Worm (Caenorhabditis elegans) whole organism, L2 larva: ENCODE results near the gene Y60A9.3.

Experiments
- R02D3.7 ChIP-seq: fragments of 150-350 bp; optimal IDR thresholded peaks from 2 replicates; lab custom pipeline; 2014; ENCODE audit warnings: missing biosample characterization, missing genetic modification characterization
- ZK546.5 ChIP-seq: sonication (generic microtip); optimal IDR thresholded peaks from 2 replicates; lab custom pipeline; 2017; ENCODE audit warnings: missing biosample characterization, missing genetic modification characterization
- ama-1 ChIP-seq: fragments of 150-350 bp; optimal IDR thresholded peaks from 2 replicates; lab custom pipeline; 2018; ENCODE audit warnings: inconsistent platforms
- lin-39 ChIP-seq: fragments of 150-350 bp; optimal IDR thresholded peaks from 2 replicates; lab custom pipeline; 2014; ENCODE audit warnings: missing biosample characterization, missing genetic modification reagents, missing genetic modification characterization
- nhr-11 ChIP-seq: fragments of 150-350 bp; optimal IDR thresholded peaks from 2 replicates; lab custom pipeline; 2014; ENCODE audit warnings: missing biosample characterization, missing genetic modification characterization
- nhr-77 ChIP-seq: fragments of 150-350 bp; optimal IDR thresholded peaks from 2 replicates; lab custom pipeline; 2014; ENCODE audit warnings: missing biosample characterization, missing genetic modification characterization
- snpc-4 ChIP-seq: fragments of 150-350 bp; optimal IDR thresholded peaks from 2 replicates; lab custom pipeline; 2014; ENCODE audit warnings: missing biosample characterization, missing genetic modification characterization
- unc-62 ChIP-seq: fragments of 150-350 bp; optimal IDR thresholded peaks from 2 replicates; lab custom pipeline; 2014; ENCODE audit warnings: missing biosample characterization, missing genetic modification reagents, missing genetic modification characterization

DNA sequence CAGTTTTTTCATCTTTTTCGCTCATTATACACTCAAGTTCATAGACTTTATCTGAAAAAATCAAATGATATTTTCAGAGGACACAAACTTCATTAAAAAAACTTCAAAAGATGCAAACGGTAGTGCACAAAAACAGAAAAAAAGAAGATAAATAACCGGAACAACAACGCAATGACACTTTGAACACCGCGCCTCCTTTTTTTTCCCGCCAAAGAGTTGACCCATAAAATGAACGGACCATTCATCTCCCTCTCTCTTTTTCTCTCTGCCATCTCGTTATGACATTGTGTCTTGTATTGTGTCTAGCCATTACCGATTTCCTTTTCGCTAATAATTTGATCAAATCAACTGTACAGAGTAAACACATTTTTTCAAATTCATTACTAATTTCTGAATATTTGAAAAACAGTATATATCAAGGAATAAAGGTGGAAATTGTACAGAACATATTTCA, 38.5 kb downstream of the Y60A9.3 start, which contains the start of gene F23D12.2:
- no peak for TF ChIP-seq nhr-77 (tag; lab: Kevin White, UChicago)
- no peak for TF ChIP-seq ama-1 (lab: Kevin White, UChicago)
- no peak for TF ChIP-seq ZK546.5 (tag; lab: Kevin White, UChicago)
- no peak for TF ChIP-seq unc-62 (GFP tag; lab: Kevin White, UChicago)
- TF ChIP-seq R02D3.7, result no peak
- TF ChIP-seq nhr-11 (tag; lab: Kevin White, UChicago), result no peak
- TF ChIP-seq snpc-4, result no peak
- no peak for TF ChIP-seq lin-39 (tag; lab: Kevin White, UChicago)
